Fruit fly (Drosophila melanogaster) whole organism, embryonic: ENCODE measurements around the gene CG3764.

Experiments used
- Awh ChIP-seq: fragments of 200-800 bp; sonication (Bioruptor generic); IDR thresholded peaks from 2 replicates; pipeline ENCODE4, ENCODE4 v1.3.6; 2022; ENCODE audit warnings: missing biosample characterization, missing genetic modification characterization
- Blimp-1 ChIP-seq: fragments of 200-800 bp; sonication (Bioruptor generic); optimal IDR thresholded peaks from 3 replicates; lab custom pipeline; 2018; ENCODE audit warnings: missing biosample characterization, missing genetic modification characterization, mild to moderate bottlenecking, moderate library complexity, missing genetic modification reagents
- CG10543 ChIP-seq: fragments of 200-800 bp; sonication (Bioruptor generic); optimal IDR thresholded peaks from 3 replicates; lab custom pipeline; 2017; ENCODE audit warnings: missing biosample characterization, mild to moderate bottlenecking, missing genetic modification characterization, moderate library complexity
- CG12299 ChIP-seq: fragments of 200-800 bp; sonication (Bioruptor generic); optimal IDR thresholded peaks from 2 replicates; lab custom pipeline; 2018; ENCODE audit warnings: missing biosample characterization, mild to moderate bottlenecking, missing genetic modification characterization
- CG13424 ChIP-seq: fragments of 200-800 bp; sonication (Bioruptor generic); optimal IDR thresholded peaks from 2 replicates; lab custom pipeline; 2019; ENCODE audit warnings: missing biosample characterization, mild to moderate bottlenecking, missing genetic modification characterization, moderate library complexity
- CG18262 ChIP-seq: fragments of 200-800 bp; optimal IDR thresholded peaks from 3 replicates; lab custom pipeline; 2019; ENCODE audit warnings: missing biosample characterization, mild to moderate bottlenecking, missing genetic modification characterization, moderate library complexity
- CG2116 ChIP-seq: fragments of 200-800 bp; sonication (Bioruptor generic); optimal IDR thresholded peaks from 3 replicates; lab custom pipeline; 2018; ENCODE audit warnings: missing biosample characterization, mild to moderate bottlenecking, missing genetic modification characterization
- CG30403 ChIP-seq: fragments of 200-800 bp; sonication (Bioruptor generic); optimal IDR thresholded peaks from 3 replicates; lab custom pipeline; 2016; ENCODE audit warnings: missing biosample characterization, missing genetic modification characterization
- CG3065 ChIP-seq: fragments of 200-800 bp; sonication (Bioruptor generic); optimal IDR thresholded peaks from 2 replicates; lab custom pipeline; 2016; ENCODE audit warnings: missing biosample characterization, missing genetic modification characterization
- CG6175 ChIP-seq: fragments of 200-800 bp; sonication (Bioruptor generic); IDR thresholded peaks from 3 replicates; pipeline ENCODE4 v1.3.6; 2022; ENCODE audit warnings: missing biosample characterization, missing genetic modification characterization
- CG7786 ChIP-seq: fragments of 200-800 bp; sonication (Bioruptor generic); optimal IDR thresholded peaks from 2 replicates; lab custom pipeline; 2016; ENCODE audit warnings: missing biosample characterization, missing genetic modification characterization
- CG7963 ChIP-seq: fragments of 200-800 bp; sonication (Bioruptor generic); IDR thresholded peaks from 3 replicates; pipeline ENCODE4 v1.3.6; 2022; ENCODE audit warnings: missing biosample characterization, missing genetic modification characterization; ENCODE audit not compliant: partially characterized antibody
- CG9727 ChIP-seq: fragments of 200-800 bp; sonication (Bioruptor generic); optimal IDR thresholded peaks from 3 replicates; lab custom pipeline; 2017; ENCODE audit warnings: missing biosample characterization, mild to moderate bottlenecking, missing genetic modification characterization
- CHES-1-like ChIP-seq: fragments of 200-800 bp; sonication (Bioruptor generic); optimal IDR thresholded peaks from 2 replicates; lab custom pipeline; 2016; ENCODE audit warnings: missing biosample characterization, missing genetic modification characterization
- Camta ChIP-seq: fragments of 200-800 bp; sonication (Bioruptor generic); optimal IDR thresholded peaks from 2 replicates; lab custom pipeline; 2016; ENCODE audit warnings: missing biosample characterization, missing genetic modification characterization
- D19A ChIP-seq: fragments of 200-800 bp; optimal IDR thresholded peaks from 3 replicates; lab custom pipeline; 2019; ENCODE audit warnings: missing biosample characterization, mild to moderate bottlenecking, missing genetic modification characterization, moderate library complexity
- Eip74EF ChIP-seq, 2 experiments: fragments of 200-800 bp in 1 of 2; fragments of >200 bp in 1 of 2; sonication (Bioruptor generic) in 1 of 2; optimal IDR thresholded peaks; 2 replicates each; lab custom pipeline; 2017 to 2019; ENCODE audit warnings: missing biosample characterization in 2 of 2, missing genetic modification characterization in 2 of 2, mild to moderate bottlenecking in 1 of 2, moderate library complexity in 1 of 2
- Hmr ChIP-seq: fragments of 200-800 bp; sonication (Bioruptor generic); optimal IDR thresholded peaks from 3 replicates; lab custom pipeline; 2017; ENCODE audit warnings: mild to moderate bottlenecking, missing biosample characterization, missing genetic modification reagents, missing genetic modification characterization
- Lhr ChIP-seq: fragments of 200-800 bp; sonication (Bioruptor generic); optimal IDR thresholded peaks from 3 replicates; lab custom pipeline; 2017; ENCODE audit warnings: mild to moderate bottlenecking, missing biosample characterization, missing genetic modification reagents, missing genetic modification characterization
- MTF-1 ChIP-seq: fragments of 200-800 bp; sonication (Bioruptor generic); optimal IDR thresholded peaks from 2 replicates; lab custom pipeline; 2018; ENCODE audit warnings: missing biosample characterization, mild to moderate bottlenecking, missing genetic modification characterization, borderline replicate concordance
- Med ChIP-seq: fragments of 200-800 bp; sonication (Bioruptor generic); peaks from one replicate; lab custom pipeline; 2016; ENCODE audit warnings: missing biosample characterization, missing genetic modification characterization, mild to moderate bottlenecking, inconsistent platforms, moderate library complexity
- Oli ChIP-seq: fragments of 200-800 bp; sonication (Bioruptor generic); optimal IDR thresholded peaks from 2 replicates; lab custom pipeline; 2018; ENCODE audit warnings: missing biosample characterization, mild to moderate bottlenecking, missing genetic modification characterization, moderate library complexity
- Rfx ChIP-seq: fragments of 200-800 bp; sonication (Bioruptor generic); IDR thresholded peaks from 2 replicates; pipeline ENCODE4 v1.3.6; 2022; ENCODE audit warnings: missing biosample characterization, missing genetic modification characterization
- Sin3A ChIP-seq: fragments of >200 bp; optimal IDR thresholded peaks from 2 replicates; lab custom pipeline; 2018
- Sox102F ChIP-seq: fragments of 200-800 bp; sonication (Bioruptor generic); optimal IDR thresholded peaks from 2 replicates; lab custom pipeline; 2018; ENCODE audit warnings: missing biosample characterization, mild to moderate bottlenecking, missing genetic modification characterization, moderate library complexity
- Stat92E ChIP-seq, 3 experiments: fragments of >200 bp in 2 of 3; fragments of 200-800 bp in 1 of 3; sonication (Bioruptor generic) in 1 of 3; optimal IDR thresholded peaks; 2 replicates each; lab custom pipeline; 2017 to 2019; ENCODE audit warnings: missing biosample characterization in 3 of 3, missing genetic modification characterization in 3 of 3, mild to moderate bottlenecking in 1 of 3, moderate library complexity in 1 of 3
- abd-A ChIP-seq: fragments of 200-800 bp; sonication (Bioruptor generic); optimal IDR thresholded peaks from 3 replicates; lab custom pipeline; 2019; ENCODE audit warnings: missing biosample characterization, mild to moderate bottlenecking, missing genetic modification characterization, moderate library complexity
- ap ChIP-seq: fragments of 200-800 bp; sonication (Bioruptor generic); IDR thresholded peaks from 2 replicates; pipeline ENCODE4 v1.3.6; 2022; ENCODE audit warnings: missing biosample characterization, missing genetic modification characterization
- croc ChIP-seq: fragments of 200-800 bp; sonication (Bioruptor generic); conservative IDR thresholded peaks from 3 replicates; pipeline ENCODE4 v1.3.6; 2022; ENCODE audit warnings: missing biosample characterization, missing genetic modification characterization
- dpn ChIP-seq, 2 experiments: fragments of 200-800 bp; sonication (Bioruptor generic); optimal IDR thresholded peaks; 3 replicates each; lab custom pipeline; 2016; ENCODE audit warnings: missing biosample characterization in 2 of 2, missing genetic modification characterization in 2 of 2
- jigr1 ChIP-seq: fragments of 200-800 bp; sonication (Bioruptor generic); IDR thresholded peaks from 3 replicates; pipeline ENCODE4 v1.3.6; 2022; ENCODE audit warnings: missing biosample characterization, missing genetic modification characterization
- lola ChIP-seq, 3 experiments: fragments of >200 bp in 2 of 3; fragments of 200-800 bp in 1 of 3; sonication (Bioruptor generic) in 1 of 3; optimal IDR thresholded peaks; 2 replicates each; lab custom pipeline; 2017 to 2019; ENCODE audit warnings: missing biosample characterization in 3 of 3, missing genetic modification characterization in 3 of 3, mild to moderate bottlenecking in 1 of 3, moderate library complexity in 1 of 3
- lov ChIP-seq, 2 experiments: fragments of 200-800 bp in 1 of 2; fragments of >200 bp in 1 of 2; sonication (Bioruptor generic) in 1 of 2; IDR thresholded peaks in 1 of 2; optimal IDR thresholded peaks in 1 of 2; 2 replicates in 1 of 2; 3 replicates in 1 of 2; pipeline versions ENCODE4 v1.3.6 to Lab custom; 2017 to 2022; ENCODE audit warnings: missing biosample characterization in 1 of 2, missing genetic modification characterization in 1 of 2
- maf-S ChIP-seq: fragments of 200-800 bp; sonication (Bioruptor generic); optimal IDR thresholded peaks from 2 replicates; lab custom pipeline; 2016; ENCODE audit warnings: missing biosample characterization, missing genetic modification characterization
- oc ChIP-seq: fragments of 200-800 bp; sonication (Bioruptor generic); optimal IDR thresholded peaks from 2 replicates; lab custom pipeline; 2018; ENCODE audit warnings: missing biosample characterization, mild to moderate bottlenecking, missing genetic modification characterization, moderate library complexity
- pros ChIP-seq: fragments of 200-800 bp; sonication (Bioruptor generic); optimal IDR thresholded peaks from 3 replicates; lab custom pipeline; 2019; ENCODE audit warnings: missing biosample characterization, mild to moderate bottlenecking, missing genetic modification characterization, moderate library complexity
- row ChIP-seq: fragments of 200-800 bp; sonication (Bioruptor generic); IDR thresholded peaks from 3 replicates; pipeline ENCODE4 v1.3.6; 2022; ENCODE audit warnings: missing biosample characterization, missing genetic modification characterization
- sens ChIP-seq: fragments of 200-800 bp; sonication (Bioruptor generic); peaks from one replicate; lab custom pipeline; 2016; ENCODE audit warnings: missing biosample characterization, missing genetic modification characterization
- seq ChIP-seq: fragments of 200-800 bp; sonication (Bioruptor generic); IDR thresholded peaks from 2 replicates; pipeline ENCODE4 v1.3.6; 2022; ENCODE audit warnings: missing biosample characterization, missing genetic modification characterization
- shn ChIP-seq: fragments of 200-800 bp; sonication (Bioruptor generic); optimal IDR thresholded peaks from 3 replicates; lab custom pipeline; 2016; ENCODE audit warnings: missing biosample characterization, missing genetic modification characterization
- stc ChIP-seq: fragments of 200-800 bp; sonication (Bioruptor generic); IDR thresholded peaks from 2 replicates; pipeline ENCODE4 v1.3.6; 2022; ENCODE audit warnings: missing biosample characterization, missing genetic modification characterization
- sug ChIP-seq: fragments of 200-800 bp; optimal IDR thresholded peaks from 2 replicates; lab custom pipeline; 2019; ENCODE audit warnings: missing biosample characterization, mild to moderate bottlenecking, missing genetic modification characterization, moderate library complexity
- trem ChIP-seq: fragments of 200-800 bp; optimal IDR thresholded peaks from 3 replicates; lab custom pipeline; 2019; ENCODE audit warnings: missing biosample characterization, mild to moderate bottlenecking, missing genetic modification characterization, moderate library complexity
- vfl ChIP-seq: fragments of 200-800 bp; sonication (Bioruptor generic); optimal IDR thresholded peaks from 2 replicates; lab custom pipeline; 2016; ENCODE audit warnings: missing biosample characterization, missing genetic modification characterization
- vvl ChIP-seq: fragments of 200-800 bp; sonication (Bioruptor generic); IDR thresholded peaks from 2 replicates; pipeline ENCODE4 v1.3.6; 2022; ENCODE audit warnings: missing biosample characterization, missing genetic modification characterization
- zfh1 ChIP-seq: fragments of 200-800 bp; sonication (Bioruptor generic); IDR thresholded peaks from 3 replicates; pipeline ENCODE4 v1.3.6; 2022; ENCODE audit warnings: missing biosample characterization, missing genetic modification characterization

The CG3764 gene

DNA sequence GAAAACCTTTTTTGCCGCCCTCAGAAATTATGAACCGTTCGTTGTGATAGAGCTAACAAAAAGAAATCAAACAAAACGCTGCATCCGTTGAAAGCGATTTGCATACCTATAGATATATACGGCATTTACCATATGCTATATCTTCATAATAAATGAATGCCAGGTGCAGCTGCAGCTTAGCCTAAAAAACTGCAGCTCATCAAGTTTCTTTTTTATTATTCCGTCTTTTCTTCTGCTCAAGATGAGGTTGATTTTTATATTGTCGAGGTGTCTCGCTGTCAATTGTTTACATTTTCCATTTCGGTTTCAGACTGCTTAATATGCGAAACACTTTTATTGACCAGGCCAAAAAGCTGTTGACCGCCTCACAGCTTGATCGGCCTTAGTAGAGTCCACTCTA lies 34.0 kb downstream of the CG3764 start:
- TF ChIP-seq CG3065 (no peak), jigr1 (no peak), Lhr (GFP tag; lab: Kevin White, UChicago) (no peak), pros (GFP tag; lab: Kevin White, UChicago) (peak; percentile 87), CG9727 (GFP tag; lab: Kevin White, UChicago) (no peak), abd-A (peak; percentile 81), oc (tag; lab: Kevin White, UChicago) (peak; percentile 64), Blimp-1 (GFP tag; lab: Kevin White, UChicago) (peak; percentile 0), vvl (peak; percentile 39; the same call in 1 of the 2 replicates), Med (peak; percentile 16), Awh (GFP tag; lab: Robert Waterston, UW) (0 out of 2 replicates have a peak, but pooled peaks have one; percentile 15), maf-S (GFP tag; lab: Kevin White, UChicago) (no peak), CG12299 (tag; lab: Kevin White, UChicago) (no peak), vfl (no peak), row (GFP tag; lab: Robert Waterston, UW) (no peak), Hmr (GFP tag; lab: Kevin White, UChicago) (no peak)

DNA sequence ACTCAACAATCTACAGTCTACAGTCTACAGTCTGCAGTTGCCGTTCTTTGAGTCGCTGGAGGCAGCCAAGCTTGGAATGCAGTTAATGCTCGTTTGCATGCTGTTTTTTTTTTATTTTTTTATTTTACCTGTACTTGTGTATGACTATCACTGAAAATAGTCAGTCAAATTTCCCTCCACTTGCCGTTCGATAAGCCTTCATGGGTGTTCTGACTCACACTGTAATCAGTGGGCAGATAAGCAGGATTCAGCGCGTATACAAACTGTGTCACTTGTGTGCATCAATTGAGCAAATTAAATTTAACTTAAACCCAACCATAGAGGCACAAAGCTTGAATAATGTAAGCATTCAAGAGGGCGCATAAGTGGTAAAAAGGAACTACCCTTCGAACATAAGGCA lies 35.1 kb downstream of the CG3764 start:
- TF ChIP-seq sug (tag; lab: Kevin White, UChicago): peak; percentile 24
- TF ChIP-seq Rfx: no peak
- TF ChIP-seq sens (GFP tag; lab: Kevin White, UChicago): peak; percentile 23
- no peak for TF ChIP-seq Sin3A
- no peak for TF ChIP-seq D19A (tag; lab: Kevin White, UChicago)

DNA sequence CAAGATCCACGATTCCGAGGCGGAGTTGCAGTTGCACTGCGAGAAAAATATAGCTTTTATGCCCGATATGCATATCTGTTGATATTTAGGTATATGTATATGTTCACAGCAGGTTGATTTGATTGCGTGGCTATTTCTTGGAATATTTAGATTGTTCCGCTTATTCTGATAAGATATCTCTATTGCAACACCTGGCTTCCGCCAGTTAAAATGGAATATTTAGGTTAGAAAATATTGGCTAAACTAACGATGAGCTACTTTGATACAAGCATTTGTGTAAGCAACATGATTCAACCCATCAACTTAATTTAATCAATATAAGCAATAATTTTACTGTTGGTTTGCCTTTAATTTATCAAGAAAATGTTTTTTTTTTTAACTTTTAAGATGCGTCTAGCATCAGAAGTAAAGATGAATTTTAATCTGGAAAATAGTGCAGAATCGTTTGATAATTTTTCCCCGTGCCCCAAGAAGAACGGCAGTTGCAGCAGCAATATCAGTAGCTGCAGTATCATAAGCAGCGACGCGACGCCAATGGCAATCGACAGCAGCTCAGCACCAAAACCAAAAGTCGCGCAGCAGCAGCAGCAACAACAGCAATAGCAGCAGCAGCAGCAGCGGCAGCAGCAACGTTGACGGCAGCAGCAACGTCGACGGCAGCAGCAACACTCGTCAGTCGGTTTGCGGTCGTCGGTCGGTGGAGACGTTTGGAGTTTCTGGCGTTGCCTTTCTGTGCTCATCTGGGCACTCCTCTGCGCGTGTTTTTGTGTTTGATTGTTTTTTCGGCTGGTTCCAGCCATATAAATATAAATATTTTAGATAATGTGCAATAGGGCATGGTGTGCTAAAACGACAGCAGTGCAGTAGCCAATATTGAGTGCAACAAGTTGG lies 36.5 kb downstream of the CG3764 start:
- TF ChIP-seq Lhr (GFP tag; lab: Kevin White, UChicago): no peak
- TF ChIP-seq CG6175: no peak
- TF ChIP-seq Eip74EF (GFP tag; optimal IDR thresholded peaks at IDR 0.05; lab: Kevin White, UChicago): no peak
- TF ChIP-seq MTF-1 (GFP tag; lab: Kevin White, UChicago): no peak
- no peak for TF ChIP-seq CG10543
- TF ChIP-seq Sox102F (GFP tag; lab: Kevin White, UChicago): no peak
- no peak for TF ChIP-seq CG13424 (tag; lab: Kevin White, UChicago)
- TF ChIP-seq shn (GFP tag; lab: Kevin White, UChicago): no peak
- TF ChIP-seq dpn (GFP tag; optimal IDR thresholded peaks at IDR 0.05; lab: Kevin White, UChicago): no peak
- TF ChIP-seq Stat92E (GFP tag; optimal IDR thresholded peaks at IDR 0.05; lab: Kevin White, UChicago): no peak
- TF ChIP-seq CHES-1-like (GFP tag; lab: Kevin White, UChicago): no peak
- TF ChIP-seq seq (GFP tag; lab: Robert Waterston, UW): no peak
- TF ChIP-seq lov (optimal IDR thresholded peaks at IDR 0.05; lab: Kevin White, UChicago): no peak
- TF ChIP-seq lov (GFP tag; IDR thresholded peaks at IDR 0.05; lab: Robert Waterston, UW): 0 out of 3 replicates have a peak, but pooled peaks have one; percentile 52
- TF ChIP-seq stc: peak; percentile 28; the same call in 1 of the 2 replicates
- peak in 1 of 3 experiments; percentile 65 for TF ChIP-seq lola (GFP tag; optimal IDR thresholded peaks at IDR 0.05; lab: Kevin White, UChicago)
- TF ChIP-seq Camta (GFP tag; lab: Kevin White, UChicago): no peak
- TF ChIP-seq croc: no peak
- no peak for TF ChIP-seq ap (GFP tag; lab: Robert Waterston, UW)
- TF ChIP-seq CG18262 (tag; lab: Kevin White, UChicago): peak; percentile 45
- TF ChIP-seq Oli (tag; lab: Kevin White, UChicago): no peak
- no peak for TF ChIP-seq CG7786 (GFP tag; lab: Kevin White, UChicago)
- TF ChIP-seq trem (tag; lab: Kevin White, UChicago): no peak
- TF ChIP-seq CG30403 (GFP tag; lab: Kevin White, UChicago): no peak
- no peak for TF ChIP-seq CG12299 (tag; lab: Kevin White, UChicago)
- TF ChIP-seq CG2116 (GFP tag; lab: Kevin White, UChicago): no peak
- TF ChIP-seq zfh1 (GFP tag; lab: Robert Waterston, UW): no peak
- no peak for TF ChIP-seq CG7963 (GFP tag; lab: Robert Waterston, UW)
